Worm (Caenorhabditis elegans) whole organism, dauer: ENCODE results near the gene exh-1.

Source experiments
- unc-62 ChIP-seq: sonication (generic microtip); optimal IDR thresholded peaks from 2 replicates; lab custom pipeline; 2017; ENCODE audit warnings: missing biosample characterization, missing genetic modification reagents, missing genetic modification characterization

The exh-1 gene

DNA sequence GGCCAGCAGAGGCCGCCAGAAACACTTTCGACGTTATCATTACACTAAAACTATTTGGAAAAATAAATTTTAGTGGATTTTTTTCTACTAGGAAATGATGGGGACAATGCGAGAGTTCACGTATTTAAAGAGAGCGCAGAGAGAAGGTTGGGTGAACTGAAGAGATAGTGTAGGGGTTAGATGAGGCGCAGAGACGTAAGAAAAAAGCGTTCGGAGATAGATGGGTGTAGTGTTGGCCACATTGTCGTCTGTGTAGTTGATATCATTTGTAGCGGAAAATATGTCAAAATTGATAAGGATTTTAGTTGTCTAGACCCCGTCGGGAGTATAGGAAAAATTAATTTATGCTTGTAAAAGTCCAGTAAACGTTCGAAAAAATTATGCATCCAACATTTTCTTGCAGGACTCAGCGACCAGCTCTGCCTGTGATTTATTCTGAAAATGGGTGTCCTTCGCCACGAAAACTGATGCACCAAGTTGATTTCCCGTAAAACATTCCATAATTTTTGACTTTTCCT lies 36.3 kb downstream of the exh-1 start, which contains the start of the genes Y73C8B.3 and Y73C8B.9:
Y73C8B.3 (minus strand) TSS at position 147 of the 518 bp plus-strand sequence.
Y73C8B.9 (plus strand) TSS at position 468 of the 518 bp plus-strand sequence.
- TF ChIP-seq unc-62 (GFP tag; lab: Kevin White, UChicago), result no peak

DNA sequence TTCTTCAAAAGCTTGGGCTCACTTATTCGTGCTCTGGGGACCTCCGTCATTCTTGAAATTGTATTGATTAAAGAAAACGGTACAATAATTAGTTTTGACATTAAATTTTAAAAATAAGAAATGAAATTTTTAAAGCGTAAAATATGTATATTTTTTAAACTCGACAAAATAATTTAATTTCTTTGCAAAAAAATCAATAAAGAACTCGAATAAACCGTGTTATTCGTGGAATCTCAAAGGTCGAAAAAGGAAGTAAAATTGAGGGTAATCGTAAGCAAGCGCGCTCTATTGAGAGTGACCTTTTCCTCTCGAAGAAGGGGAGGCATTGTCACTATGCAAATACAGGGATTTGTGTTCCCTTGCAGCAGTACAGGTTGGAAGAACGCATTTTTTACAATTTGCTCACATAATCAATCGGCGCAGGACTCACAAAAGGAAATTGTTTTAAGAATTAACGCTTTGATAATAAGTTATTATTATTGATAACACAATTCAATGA lies 38.1 kb downstream of the exh-1 start, which contains the start of gene Y73C8B.2:
Y73C8B.2 (minus strand) TSS at position 51 of the 499 bp plus-strand sequence.
- no peak for TF ChIP-seq unc-62 (GFP tag; lab: Kevin White, UChicago)

DNA sequence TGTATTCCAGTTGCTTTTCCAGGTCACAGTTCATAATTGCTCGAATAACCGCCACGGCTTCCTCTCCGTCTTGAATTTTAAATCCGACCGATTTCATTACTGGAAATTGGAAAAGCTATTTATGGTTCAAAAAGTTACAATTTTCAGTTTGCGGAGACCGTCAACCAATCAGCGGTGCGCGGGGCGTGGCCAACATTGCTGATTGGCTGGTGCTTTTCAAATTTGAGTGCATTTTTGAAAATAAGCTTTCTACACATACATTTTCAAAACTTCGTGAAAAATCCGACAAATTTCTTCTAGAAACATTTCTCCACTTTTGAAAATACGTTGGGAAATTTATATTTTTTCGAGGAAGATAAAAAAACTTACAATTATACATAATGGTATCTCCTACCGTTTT lies 38.9 kb downstream of the exh-1 start:
- TF ChIP-seq unc-62 (GFP tag; lab: Kevin White, UChicago), result no peak

DNA sequence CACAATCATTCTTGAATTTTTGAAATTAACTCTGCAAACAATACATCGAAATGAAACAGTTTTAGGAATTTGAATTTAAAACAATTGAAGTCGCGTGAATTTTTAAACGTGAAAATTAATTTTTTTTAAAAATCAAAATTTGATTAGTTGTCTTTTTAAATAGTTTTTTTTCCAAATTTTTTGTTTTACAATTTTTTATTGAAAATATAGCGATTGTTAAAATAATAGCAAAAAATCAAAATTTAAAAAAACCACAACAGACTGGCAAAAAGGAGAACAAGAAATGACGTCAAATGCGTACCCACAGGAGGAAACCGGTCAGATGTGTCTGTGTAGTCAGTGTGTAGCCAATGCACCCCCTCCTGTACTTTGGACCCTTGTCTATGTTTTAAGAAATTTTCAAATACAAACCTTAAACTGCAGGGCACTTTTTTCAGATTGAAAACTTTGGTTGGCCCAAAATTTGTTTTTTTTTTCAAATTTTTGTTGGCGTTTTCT lies 40.0 kb downstream of the exh-1 start, which contains the start of the genes Y73C8B.1 and Y73C8B.5:
Y73C8B.1 (minus strand) TSS at position 51 of the 498 bp plus-strand sequence.
Y73C8B.5 (plus strand) TSS at position 437 of the 498 bp plus-strand sequence.
- no peak for TF ChIP-seq unc-62 (GFP tag; lab: Kevin White, UChicago)

DNA sequence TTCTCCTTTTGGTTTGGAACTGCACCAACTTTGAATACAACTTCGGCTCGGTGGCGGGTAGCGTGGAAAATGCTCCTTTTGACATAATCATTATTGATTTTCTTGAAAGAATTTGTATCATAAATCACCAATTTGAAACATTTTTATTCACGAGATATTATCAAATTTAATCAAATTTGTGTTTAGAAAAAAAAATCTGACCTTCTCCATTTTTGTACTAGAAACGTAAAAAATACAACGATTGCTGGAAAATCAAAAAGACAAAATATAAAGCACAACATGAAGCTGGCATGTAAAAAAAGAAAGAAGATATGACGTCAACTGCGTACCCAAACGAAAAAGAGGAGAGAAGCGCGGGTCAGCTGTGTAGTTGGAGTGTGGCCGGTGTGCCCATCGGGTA lies 43.4 kb downstream of the exh-1 start, which contains the start of gene K08D9.4:
K08D9.4 (minus strand) TSS at position 101 of the 400 bp plus-strand sequence.
- no peak for TF ChIP-seq unc-62 (GFP tag; lab: Kevin White, UChicago)

DNA sequence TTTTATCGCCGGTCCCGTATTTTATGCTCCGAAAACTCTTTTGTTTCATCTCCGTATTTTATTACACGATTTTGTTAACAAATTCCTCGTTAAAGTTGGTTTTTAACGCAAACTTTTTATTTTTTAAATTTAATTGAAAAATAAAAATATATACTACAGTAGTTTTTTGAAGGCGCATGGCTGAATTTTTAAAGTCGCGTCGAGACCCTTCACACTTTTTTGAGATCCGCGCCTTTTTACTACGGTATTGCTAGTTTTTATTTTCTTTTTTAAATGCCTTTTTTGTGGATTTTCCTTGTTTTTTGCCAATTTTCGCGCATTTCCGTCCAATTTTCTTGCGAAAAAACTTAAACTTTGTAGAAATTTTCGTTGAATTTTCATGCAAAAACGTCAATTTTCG lies 47.5 kb downstream of the exh-1 start:
- TF ChIP-seq unc-62 (GFP tag; lab: Kevin White, UChicago), result no peak
